Fruit fly (Drosophila melanogaster) whole organism, wandering third instar larva: ENCODE measurements around the gene Rph.

Source experiments
- br ChIP-seq: fragments of 200-800 bp; sonication (Bioruptor generic); optimal IDR thresholded peaks from 2 replicates; lab custom pipeline; 2016; ENCODE audit warnings: missing biosample characterization, missing genetic modification characterization
- h ChIP-seq: fragments of 200-800 bp; sonication (Bioruptor generic); optimal IDR thresholded peaks from 3 replicates; lab custom pipeline; 2016; ENCODE audit warnings: missing biosample characterization, mild to moderate bottlenecking, missing genetic modification characterization
- lola ChIP-seq: fragments of >200 bp; optimal IDR thresholded peaks from 2 replicates; lab custom pipeline; 2017; ENCODE audit warnings: missing biosample characterization, missing genetic modification characterization
- pan ChIP-seq: fragments of >200 bp; optimal IDR thresholded peaks from 2 replicates; lab custom pipeline; 2017
- psq ChIP-seq: fragments of 200-800 bp; sonication (Bioruptor generic); optimal IDR thresholded peaks from 3 replicates; lab custom pipeline; 2017; ENCODE audit warnings: missing biosample characterization, mild to moderate bottlenecking, missing genetic modification characterization, moderate library complexity
- sage ChIP-seq: fragments of 200-800 bp; sonication (Bioruptor generic); optimal IDR thresholded peaks from 2 replicates; lab custom pipeline; 2016; ENCODE audit warnings: missing biosample characterization, mild to moderate bottlenecking, missing genetic modification characterization

dm6 chrX:10751777-10752176, 5.7 kb downstream of the Rph start:
- TF ChIP-seq pan (lab: Kevin White, UChicago) (no peak), sage (no peak), h (GFP tag; lab: Kevin White, UChicago) (no peak), psq (no peak), br (GFP tag; lab: Kevin White, UChicago) (no peak), lola (GFP tag; lab: Kevin White, UChicago) (no peak)
